Worm (Caenorhabditis elegans): ENCODE data around the gene F57F4.2.

F57F4.2 gene

DNA sequence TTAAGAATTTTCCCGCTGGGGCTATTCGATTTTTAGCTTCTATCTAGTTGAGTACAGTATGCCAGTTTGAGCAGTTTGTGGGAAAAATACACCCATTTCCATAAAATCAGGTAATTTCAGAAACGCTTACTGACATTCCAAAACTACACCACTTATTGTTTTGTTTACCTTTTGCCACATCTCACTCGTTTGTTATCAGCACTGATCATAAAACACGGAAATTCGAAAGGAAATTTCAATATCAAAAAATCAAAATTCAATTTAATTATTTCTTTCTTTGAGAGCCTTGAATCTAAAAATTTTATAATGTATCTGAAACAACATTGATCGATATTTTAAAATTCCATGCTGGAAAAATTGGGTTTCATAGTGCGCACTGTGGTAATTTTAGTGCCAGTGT is 11.0 kb upstream of the F57F4.2 start:
- TF ChIP-seq fos-1 (tag; optimal IDR thresholded peaks at IDR 0.05) (peak; percentile 32), mab-5 (tag; optimal IDR thresholded peaks at IDR 0.05) (no peak), crh-2 (tag; optimal IDR thresholded peaks at IDR 0.05) (peak; percentile 14), egl-27 (tag; optimal IDR thresholded peaks at IDR 0.05) (no peak), blmp-1 (tag; optimal IDR thresholded peaks at IDR 0.05; ENCODE audit: insufficient read depth) (no peak)

- TF ChIP-seq blmp-1 (tag; optimal IDR thresholded peaks at IDR 0.05; ENCODE audit: insufficient read depth) (no peak), nhr-6 (tag; optimal IDR thresholded peaks at IDR 0.05) (no peak)
Observed at ce11 chrV:6399831-6400230, 10.3 kb upstream of the F57F4.2 start, which contains the start of gene gfi-1. Gene gfi-1, minus strand, starts transcription at chrV:6399931.

DNA sequence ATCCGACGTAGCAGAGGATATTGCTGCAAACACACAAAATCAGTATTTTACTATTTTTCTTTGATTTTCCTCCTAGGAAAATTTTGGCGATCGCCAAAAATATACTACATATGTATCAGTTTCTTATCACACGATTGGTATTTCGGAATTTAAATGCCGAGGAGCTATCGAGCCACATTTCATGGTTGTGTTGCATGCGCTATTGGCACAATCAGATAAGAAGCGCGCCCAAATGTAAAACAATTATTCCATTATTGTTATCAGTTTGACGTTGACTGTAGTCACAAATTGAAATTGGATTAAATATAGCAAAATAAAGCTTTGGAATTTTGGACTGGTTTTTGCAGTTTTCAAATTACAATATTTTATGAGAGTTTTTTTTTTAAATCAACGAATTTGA is 9.4 kb upstream of the F57F4.2 start:
- no peak for TF ChIP-seq ama-1 (optimal IDR thresholded peaks at IDR 0.05)
- no peak for TF ChIP-seq sma-3 (GFP tag; optimal IDR thresholded peaks at IDR 0.05)
- no peak for TF ChIP-seq Y55F3AM.14 (GFP tag; optimal IDR thresholded peaks at IDR 0.05)
- no peak for TF ChIP-seq elt-3 (tag; optimal IDR thresholded peaks at IDR 0.05)
- peak; percentile 3 for TF ChIP-seq crh-2 (tag; optimal IDR thresholded peaks at IDR 0.05)
- TF ChIP-seq ztf-1 (GFP tag; conservative IDR thresholded peaks at IDR 0.05): no peak
- no peak for TF ChIP-seq sem-4 (tag; optimal IDR thresholded peaks at IDR 0.05)
- TF ChIP-seq aly-2 (tag; optimal IDR thresholded peaks at IDR 0.05): no peak
- no peak for TF ChIP-seq blmp-1 (tag; optimal IDR thresholded peaks at IDR 0.05; ENCODE audit: insufficient read depth)
- TF ChIP-seq zag-1 (tag; optimal IDR thresholded peaks at IDR 0.05): no peak
- no peak for TF ChIP-seq egl-27 (tag; optimal IDR thresholded peaks at IDR 0.05)
- TF ChIP-seq nhr-237 (tag; optimal IDR thresholded peaks at IDR 0.05): no peak
- no peak for TF ChIP-seq unc-39 (tag; optimal IDR thresholded peaks at IDR 0.05)
- TF ChIP-seq nhr-129 (tag; optimal IDR thresholded peaks at IDR 0.05): no peak
- TF ChIP-seq snpc-4 (tag; optimal IDR thresholded peaks at IDR 0.05): no peak
- TF ChIP-seq nhr-6 (tag; optimal IDR thresholded peaks at IDR 0.05): no peak
- TF ChIP-seq ceh-16 (tag; optimal IDR thresholded peaks at IDR 0.05): no peak
- TF ChIP-seq skn-1 (tag; optimal IDR thresholded peaks at IDR 0.05): no peak
- TF ChIP-seq lsy-2 (tag; optimal IDR thresholded peaks at IDR 0.05): no peak
- TF ChIP-seq fos-1 (tag; optimal IDR thresholded peaks at IDR 0.05): peak; percentile 67
- no peak for TF ChIP-seq nhr-23 (tag; optimal IDR thresholded peaks at IDR 0.05)
- no peak for TF ChIP-seq dmd-4 (tag; optimal IDR thresholded peaks at IDR 0.05)
- peak; percentile 50 for TF ChIP-seq sma-9 (GFP tag; optimal IDR thresholded peaks at IDR 0.05)
- TF ChIP-seq sma-9 (tag; optimal IDR thresholded peaks at IDR 0.05): no peak

DNA sequence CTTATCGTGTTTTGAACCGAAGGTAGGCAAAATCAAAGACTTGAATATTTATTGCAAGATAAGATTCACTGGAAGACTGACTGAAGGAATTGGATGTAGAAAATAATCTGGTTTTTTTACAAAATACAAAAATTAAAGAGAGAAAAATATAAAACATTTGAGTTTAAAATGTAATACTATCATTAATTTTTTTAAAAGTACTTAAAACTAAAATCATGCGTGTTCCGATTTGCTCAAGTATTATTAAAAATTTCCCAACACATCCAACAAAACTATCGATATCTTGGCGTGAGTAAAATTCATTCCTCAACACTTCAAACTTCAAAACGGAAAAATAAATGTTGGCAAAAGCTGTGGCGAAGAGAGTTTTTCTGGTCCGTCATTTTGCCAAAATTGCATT is 629 bp upstream of the F57F4.2 start, which contains the start of gene F57F4.1:
TSS of gene F57F4.1 (plus strand) at position 301 of the 400 bp plus-strand sequence.
- no peak for TF ChIP-seq nhr-12 (tag; optimal IDR thresholded peaks at IDR 0.05)
- TF ChIP-seq ZK546.5 (tag; optimal IDR thresholded peaks at IDR 0.05): no peak
- no peak for TF ChIP-seq zag-1 (tag; optimal IDR thresholded peaks at IDR 0.05)
- TF ChIP-seq unc-62 (GFP tag; optimal IDR thresholded peaks at IDR 0.05): no peak
- no peak for TF ChIP-seq lsy-2 (tag; optimal IDR thresholded peaks at IDR 0.05)
- TF ChIP-seq blmp-1 (tag; optimal IDR thresholded peaks at IDR 0.05; ENCODE audit: insufficient read depth): no peak
- no peak for TF ChIP-seq nhr-10 (tag; optimal IDR thresholded peaks at IDR 0.05)
- no peak for TF ChIP-seq lin-11 (tag; optimal IDR thresholded peaks at IDR 0.05)
- no peak for TF ChIP-seq C34F6.9 (tag; optimal IDR thresholded peaks at IDR 0.05)
- no peak for TF ChIP-seq mab-5 (tag; optimal IDR thresholded peaks at IDR 0.05)
- TF ChIP-seq gmeb-1 (tag; optimal IDR thresholded peaks at IDR 0.05): no peak
- TF ChIP-seq mbf-1 (tag; optimal IDR thresholded peaks at IDR 0.05): no peak
- no peak for TF ChIP-seq egl-27 (tag; optimal IDR thresholded peaks at IDR 0.05)
- no peak for TF ChIP-seq sma-3 (GFP tag; optimal IDR thresholded peaks at IDR 0.05)
- no peak for TF ChIP-seq nhr-21 (tag; optimal IDR thresholded peaks at IDR 0.05)
- TF ChIP-seq unc-39 (tag; optimal IDR thresholded peaks at IDR 0.05): no peak

DNA sequence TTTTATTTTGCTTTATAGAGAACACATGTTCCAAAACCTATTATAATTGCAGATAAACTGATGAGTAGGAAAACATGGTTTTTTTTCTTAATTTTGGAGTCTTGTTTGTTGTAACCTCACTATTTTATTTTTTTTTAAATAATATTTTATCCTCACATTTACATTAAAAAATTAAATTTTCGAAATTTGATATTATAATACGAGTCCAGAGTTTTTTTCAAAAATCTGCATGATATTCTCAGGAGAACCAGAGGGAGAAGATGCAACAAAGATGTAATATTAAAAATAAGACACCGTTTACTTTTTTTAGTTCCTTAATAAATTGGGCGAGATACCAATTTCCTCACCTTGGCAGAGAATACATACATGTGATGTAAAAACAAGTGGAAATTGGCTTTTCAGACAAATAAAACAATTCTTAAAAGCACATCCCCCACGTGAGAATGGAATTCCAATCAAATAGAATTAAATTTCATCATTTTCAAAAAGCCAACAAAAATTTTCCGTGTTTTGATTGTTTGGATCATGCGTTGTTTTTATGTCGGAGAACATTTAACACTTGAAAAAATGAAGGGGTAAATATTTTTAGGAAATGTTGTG is 3.8 kb downstream of the F57F4.2 start:
- TF ChIP-seq nhr-6 (tag; optimal IDR thresholded peaks at IDR 0.05) (no peak), gmeb-1 (tag; optimal IDR thresholded peaks at IDR 0.05) (no peak), nhr-12 (tag; optimal IDR thresholded peaks at IDR 0.05) (no peak), unc-55 (GFP tag; optimal IDR thresholded peaks at IDR 0.05) (no peak), nhr-129 (tag; optimal IDR thresholded peaks at IDR 0.05) (no peak), sma-3 (GFP tag; optimal IDR thresholded peaks at IDR 0.05) (no peak), fos-1 (tag; optimal IDR thresholded peaks at IDR 0.05) (no peak), Y55F3AM.14 (GFP tag; optimal IDR thresholded peaks at IDR 0.05) (no peak), egl-27 (tag; optimal IDR thresholded peaks at IDR 0.05) (no peak), elt-3 (tag; optimal IDR thresholded peaks at IDR 0.05) (no peak), sma-9 (GFP tag; optimal IDR thresholded peaks at IDR 0.05) (no peak), sma-9 (tag; optimal IDR thresholded peaks at IDR 0.05) (no peak), zag-1 (tag; optimal IDR thresholded peaks at IDR 0.05) (no peak), R02D3.7 (tag; optimal IDR thresholded peaks at IDR 0.05) (no peak), unc-39 (tag; optimal IDR thresholded peaks at IDR 0.05) (no peak)
